Worm (Caenorhabditis elegans): Measurements from ENCODE around the gene F19G12.4.

Gene F19G12.4

DNA sequence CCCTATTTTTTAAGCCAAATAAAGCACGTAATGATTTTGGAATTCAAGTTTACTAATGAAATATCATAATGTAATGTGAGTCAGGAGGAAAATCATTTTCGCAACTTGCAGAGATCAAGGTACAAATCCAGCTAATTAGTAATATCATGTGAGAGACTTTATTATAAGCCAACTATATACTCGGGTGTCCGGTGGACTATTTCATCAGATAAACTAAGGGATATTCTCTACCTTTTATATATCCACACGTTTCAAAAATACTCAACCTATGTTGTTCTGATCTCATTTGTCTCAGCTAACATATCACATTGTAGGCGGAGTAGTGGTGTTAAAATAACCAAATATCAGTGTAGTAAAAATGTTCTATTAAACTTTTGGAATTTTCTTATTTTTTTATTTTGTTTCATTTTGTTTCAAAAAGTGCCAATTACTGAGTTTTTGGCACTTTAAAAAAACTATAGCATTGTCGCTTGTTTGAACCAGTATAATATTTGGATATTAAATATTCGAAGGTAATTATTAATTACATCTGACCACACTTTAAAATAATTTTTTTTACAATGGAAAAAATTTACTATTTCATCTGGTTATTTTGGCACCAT lies 27.6 kb upstream of the F19G12.4 start (continued):
- TF ChIP-seq let-607 (tag; optimal IDR thresholded peaks at IDR 0.05): peak in 1 of 2 experiments; percentile 88
- TF ChIP-seq T07F8.4 (tag; optimal IDR thresholded peaks at IDR 0.05): peak; percentile 68
- TF ChIP-seq ekl-4 (GFP tag; IDR thresholded peaks at IDR 0.05): peak; percentile 60
- TF ChIP-seq mcd-1 (GFP tag; IDR thresholded peaks at IDR 0.05): peak; percentile 73; the same call in 1 of the 2 replicates
- TF ChIP-seq ceh-91 (GFP tag; IDR thresholded peaks at IDR 0.05): no peak
- peak; percentile 25 for TF ChIP-seq nhr-179 (tag; optimal IDR thresholded peaks at IDR 0.05)
- peak; percentile 91 for TF ChIP-seq madf-10 (tag; optimal IDR thresholded peaks at IDR 0.05)
- peak; percentile 96 for TF ChIP-seq K11D2.4 (GFP tag; IDR thresholded peaks at IDR 0.05)
- peak; percentile 77 for TF ChIP-seq hmg-1.2 (GFP tag; IDR thresholded peaks at IDR 0.05)
- no peak for TF ChIP-seq hlh-26 (GFP tag; conservative IDR thresholded peaks at IDR 0.05)
- no peak for TF ChIP-seq lsl-1 (GFP tag; optimal IDR thresholded peaks at IDR 0.05)
- TF ChIP-seq fkh-3 (tag; optimal IDR thresholded peaks at IDR 0.05): no peak
- no peak for TF ChIP-seq snpc-4 (GFP tag; optimal IDR thresholded peaks at IDR 0.05)
- TF ChIP-seq snpc-4 (tag; optimal IDR thresholded peaks at IDR 0.05): peak; percentile 41 to 81 (median 69)
- TF ChIP-seq bed-2 (GFP tag; IDR thresholded peaks at IDR 0.05): no peak
- peak; percentile 62 for TF ChIP-seq chd-7 (tag; optimal IDR thresholded peaks at IDR 0.05)
- no peak for TF ChIP-seq ztf-28 (GFP tag; IDR thresholded peaks at IDR 0.05)
- no peak for TF ChIP-seq lsy-27 (tag; optimal IDR thresholded peaks at IDR 0.05; ENCODE audit: borderline replicate concordance, insufficient read depth)
- no peak for TF ChIP-seq sptf-2 (GFP tag; optimal IDR thresholded peaks at IDR 0.05)
- TF ChIP-seq attf-5 (GFP tag; optimal IDR thresholded peaks at IDR 0.05): no peak
- TF ChIP-seq gei-17 (GFP tag; optimal IDR thresholded peaks at IDR 0.05): peak; percentile 96
- no peak for TF ChIP-seq efl-1 (GFP tag; optimal IDR thresholded peaks at IDR 0.05)
- no peak for TF ChIP-seq B0019.2 (GFP tag; conservative IDR thresholded peaks at IDR 0.05)
- no peak for TF ChIP-seq D2030.7 (GFP tag; IDR thresholded peaks at IDR 0.05)
- TF ChIP-seq dpl-1 (GFP tag; optimal IDR thresholded peaks at IDR 0.05): no peak
- peak in 2 of 3 experiments; percentile 48 to 95 for TF ChIP-seq lin-35 (GFP tag; optimal IDR thresholded peaks at IDR 0.05)
- peak; percentile 47 for TF ChIP-seq F52B5.7 (tag; optimal IDR thresholded peaks at IDR 0.05)
- no peak for TF ChIP-seq madf-3 (GFP tag; IDR thresholded peaks at IDR 0.05)
- TF ChIP-seq Y56A3A.18 (GFP tag; IDR thresholded peaks at IDR 0.05): peak; percentile 97
- peak; percentile 27 for TF ChIP-seq ccch-3 (GFP tag; optimal IDR thresholded peaks at IDR 0.05)
- no peak for TF ChIP-seq sdz-38 (tag; optimal IDR thresholded peaks at IDR 0.05)
- TF ChIP-seq zfh-2 (GFP tag; conservative IDR thresholded peaks at IDR 0.05): no peak
- TF ChIP-seq Y79H2A.3 (GFP tag; conservative IDR thresholded peaks at IDR 0.05): no peak
- TF ChIP-seq lin-40 (tag; optimal IDR thresholded peaks at IDR 0.05): peak; percentile 99
- TF ChIP-seq lag-1 (GFP tag; IDR thresholded peaks at IDR 0.05): 0 out of 2 replicates have a peak, but pooled peaks have one; percentile 30
- TF ChIP-seq ceh-27 (GFP tag; optimal IDR thresholded peaks at IDR 0.05): peak; percentile 95
- no peak for TF ChIP-seq F55B11.4 (tag; optimal IDR thresholded peaks at IDR 0.05; ENCODE audit: borderline replicate concordance, insufficient read depth)
- TF ChIP-seq hlh-12 (tag; optimal IDR thresholded peaks at IDR 0.05): no peak
- TF ChIP-seq dpff-1 (tag; optimal IDR thresholded peaks at IDR 0.05): no peak
- no peak for TF ChIP-seq nfya-1 (tag; optimal IDR thresholded peaks at IDR 0.05; ENCODE audit: borderline replicate concordance, insufficient read depth)
- TF ChIP-seq K12H6.12 (tag; optimal IDR thresholded peaks at IDR 0.05): peak; percentile 74
- TF ChIP-seq Y95B8A.8 (GFP tag; IDR thresholded peaks at IDR 0.05): no peak
- no peak for TF ChIP-seq unc-130 (GFP tag; optimal IDR thresholded peaks at IDR 0.05)
- TF ChIP-seq F39B2.1 (GFP tag; IDR thresholded peaks at IDR 0.05): no peak
- peak; percentile 23 for TF ChIP-seq akir-1 (GFP tag; optimal IDR thresholded peaks at IDR 0.05)
- TF ChIP-seq ceh-100 (GFP tag; IDR thresholded peaks at IDR 0.05): no peak; the same call in 1 of the 2 replicates
- TF ChIP-seq aptf-2 (GFP tag; conservative IDR thresholded peaks at IDR 0.05): no peak
